Worm (Caenorhabditis elegans): ENCODE measurements around the gene ets-6.
A peak's percentile ranks its signal among the peaks of the same experiment; 100 is the strongest.

The ets-6 gene

DNA sequence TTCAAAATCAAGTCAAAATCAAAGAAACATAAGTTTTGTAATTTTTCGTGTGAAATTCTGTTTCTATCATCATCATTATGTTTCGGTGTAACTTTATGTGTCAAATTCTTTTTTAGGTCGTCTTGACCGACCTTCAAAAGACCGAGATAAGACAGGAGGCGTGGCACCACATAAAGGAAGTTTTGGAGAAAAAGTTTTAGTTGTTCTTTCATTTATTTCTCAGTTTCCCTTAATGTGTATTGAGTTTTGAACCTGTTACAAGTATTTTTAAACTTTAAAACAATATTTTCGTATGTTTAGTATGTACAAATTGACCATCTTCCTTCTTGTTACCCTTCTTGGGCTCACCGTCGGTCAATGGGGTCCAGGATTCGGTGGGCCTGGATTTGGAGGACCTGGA lies 44.3 kb upstream of the ets-6 start, which contains the start of gene grsp-4:
Gene grsp-4, plus strand, starts transcription at position 301 of the 400 bp plus-strand sequence.
- TF ChIP-seq nhr-6 (tag; optimal IDR thresholded peaks at IDR 0.05) (no peak), aha-1 (tag) (peak; percentile 6), fos-1 (tag; optimal IDR thresholded peaks at IDR 0.05) (no peak), lsy-2 (tag; optimal IDR thresholded peaks at IDR 0.05) (no peak)

DNA sequence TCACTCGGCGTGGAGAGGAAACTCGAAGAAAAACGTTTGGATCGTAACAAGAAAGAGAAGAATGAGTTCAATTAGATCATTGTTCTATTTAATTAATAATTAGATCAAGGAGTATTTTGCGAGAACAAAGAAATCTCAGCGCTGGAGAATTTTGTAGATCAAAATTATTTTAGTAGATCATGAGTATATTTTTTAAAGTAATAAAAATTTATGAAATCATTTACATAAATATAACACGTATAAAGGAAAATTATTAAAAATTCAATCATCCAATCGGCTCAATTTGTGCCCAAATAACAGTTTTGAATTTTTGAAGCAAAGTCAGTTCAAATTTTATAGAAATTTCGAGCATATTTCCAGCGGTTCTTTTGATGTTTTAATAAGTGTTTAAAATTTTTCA lies 43.8 kb upstream of the ets-6 start, which contains the start of gene C50E3.13:
Gene C50E3.13, minus strand, starts transcription at position 101 of the 400 bp plus-strand sequence.
- TF ChIP-seq ceh-44 (GFP tag; IDR thresholded peaks at IDR 0.05) (no peak), nhr-237 (tag; optimal IDR thresholded peaks at IDR 0.05) (no peak), Y48G9A.11 (GFP tag; IDR thresholded peaks at IDR 0.05) (no peak)

ce11 chrV:7622011-7622465 lies 41.7 kb upstream of the ets-6 start, which contains the start of gene C50E3.12:
Gene C50E3.12, minus strand, starts transcription at chrV:7622061.
- TF ChIP-seq php-3 (GFP tag; IDR thresholded peaks at IDR 0.05) (no peak), mep-1 (tag; optimal IDR thresholded peaks at IDR 0.05) (no peak), dmd-6 (GFP tag; IDR thresholded peaks at IDR 0.05) (no peak), mdl-1 (tag; optimal IDR thresholded peaks at IDR 0.05) (no peak), hlh-30 (tag; optimal IDR thresholded peaks at IDR 0.05; ENCODE audit: insufficient read depth) (no peak), nhr-28 (tag; optimal IDR thresholded peaks at IDR 0.05) (no peak), spr-3 (GFP tag; optimal IDR thresholded peaks at IDR 0.05) (no peak), ceh-20 (GFP tag; IDR thresholded peaks at IDR 0.05) (no peak), nhr-25 (tag; optimal IDR thresholded peaks at IDR 0.05; ENCODE audit: borderline replicate concordance, insufficient read depth) (no peak), F10B5.3 (tag; optimal IDR thresholded peaks at IDR 0.05) (no peak), hif-1 (tag; optimal IDR thresholded peaks at IDR 0.05) (no peak), unc-130 (GFP tag; optimal IDR thresholded peaks at IDR 0.05) (no peak), madf-5 (GFP tag; IDR thresholded peaks at IDR 0.05) (no peak), aly-2 (tag; optimal IDR thresholded peaks at IDR 0.05) (no peak), zfp-2 (tag; optimal IDR thresholded peaks at IDR 0.05) (no peak), nhr-102 (tag; optimal IDR thresholded peaks at IDR 0.05) (no peak), nhr-111 (GFP tag; optimal IDR thresholded peaks at IDR 0.05) (no peak), rbr-2 (tag; optimal IDR thresholded peaks at IDR 0.05) (no peak), nhr-10 (tag; optimal IDR thresholded peaks at IDR 0.05) (no peak), T20F7.1 (GFP tag; optimal IDR thresholded peaks at IDR 0.05) (no peak)

- TF ChIP-seq Y75B8A.6 (GFP tag; IDR thresholded peaks at IDR 0.05) (no peak), madf-9 (GFP tag; conservative IDR thresholded peaks at IDR 0.05) (no peak), unc-62 (GFP tag; optimal IDR thresholded peaks at IDR 0.05 in 1 of 2) (peak in 1 of 2 experiments; percentile 78), unc-62 (tag; optimal IDR thresholded peaks at IDR 0.05) (no peak)
Observed at ce11 chrV:7618114-7618513, 37.8 kb upstream of the ets-6 start, which contains the start of gene C50E3.15. Gene C50E3.15, plus strand, starts transcription at chrV:7618414.

DNA sequence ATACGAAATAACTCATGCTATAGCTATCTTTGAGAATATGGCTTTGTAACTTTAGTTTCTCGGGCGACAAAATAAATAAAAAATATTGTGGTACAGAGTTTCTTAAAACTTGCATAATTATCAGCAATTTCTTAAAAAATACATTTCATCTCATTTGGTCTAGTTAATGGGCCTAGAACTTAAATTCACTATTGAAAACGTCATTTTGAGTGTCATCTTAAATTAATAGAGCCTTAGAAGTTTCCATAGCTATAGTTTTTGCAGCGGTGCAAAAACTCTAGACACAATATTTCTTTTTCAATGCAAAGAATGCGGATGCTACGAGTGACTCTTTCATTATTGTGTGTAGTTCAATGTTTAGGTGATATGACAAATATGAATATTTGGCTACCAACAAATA lies 31.7 kb upstream of the ets-6 start, which contains the start of gene clec-215:
Gene clec-215, plus strand, starts transcription at position 301 of the 400 bp plus-strand sequence.
- TF ChIP-seq ZK546.5 (tag; optimal IDR thresholded peaks at IDR 0.05), result no peak
- TF ChIP-seq nhr-6 (tag; optimal IDR thresholded peaks at IDR 0.05), result no peak
- TF ChIP-seq mxl-3 (GFP tag; optimal IDR thresholded peaks at IDR 0.05), result no peak
- no peak for TF ChIP-seq tra-1 (GFP tag; IDR thresholded peaks at IDR 0.05)
- TF ChIP-seq nhr-76 (tag; optimal IDR thresholded peaks at IDR 0.05), result no peak
- TF ChIP-seq nhr-42 (GFP tag; IDR thresholded peaks at IDR 0.05), result no peak
- TF ChIP-seq ctbp-1 (GFP tag; IDR thresholded peaks at IDR 0.05), result no peak
- no peak for TF ChIP-seq zfp-3 (GFP tag; conservative IDR thresholded peaks at IDR 0.05)
- TF ChIP-seq arid-1 (GFP tag; conservative IDR thresholded peaks at IDR 0.05), result no peak
- no peak for TF ChIP-seq egl-43 (GFP tag; IDR thresholded peaks at IDR 0.05)
- TF ChIP-seq sdz-12 (GFP tag; optimal IDR thresholded peaks at IDR 0.05), result no peak
- TF ChIP-seq ZK337.2 (GFP tag; IDR thresholded peaks at IDR 0.05), result no peak
